Worm (Caenorhabditis elegans): ENCODE results near the gene math-10.
A peak's percentile ranks its signal among the peaks of the same experiment; 100 is the strongest.
"Not testable (repeated sequence)": the region's sequence is repeated elsewhere in the genome, so short reads cannot be mapped to it uniquely, and the experiment has no call there.

Gene math-10

DNA sequence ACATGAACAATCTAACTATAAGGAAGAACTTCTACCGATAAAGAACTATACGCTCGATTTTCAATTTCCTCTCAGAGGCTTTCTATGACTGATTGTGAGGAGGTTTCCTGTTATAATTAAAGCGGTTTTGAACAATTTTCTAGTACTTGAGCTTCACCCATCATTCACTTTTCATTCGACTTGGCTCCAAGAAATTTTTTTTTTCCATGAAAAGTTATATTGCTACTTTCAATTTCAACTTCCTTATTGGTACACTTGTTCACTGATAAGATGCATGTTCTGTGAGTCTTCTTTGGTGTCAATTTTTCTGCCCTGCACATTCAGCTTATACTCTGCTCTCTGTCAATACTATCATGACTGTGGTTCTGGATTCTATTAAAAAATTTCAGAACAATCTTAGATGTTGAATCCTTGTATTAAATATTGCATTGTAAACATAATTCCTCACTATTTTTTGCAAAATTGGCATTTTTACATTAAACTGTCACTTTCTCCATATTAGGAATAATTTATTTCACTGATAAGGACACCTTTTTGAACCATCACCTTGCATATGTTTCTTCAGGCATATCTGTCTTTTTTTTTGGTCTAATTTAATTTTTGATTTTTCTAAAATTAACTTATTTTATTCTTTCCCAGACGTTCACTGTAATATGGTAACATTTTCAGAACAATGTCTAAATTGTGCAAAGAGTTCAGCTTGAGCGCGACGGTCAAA, at the start of gene math-10:
Gene math-10, plus strand, starts transcription at position 668 of the 718 bp plus-strand sequence.
- TF ChIP-seq hlh-11 (tag; optimal IDR thresholded peaks at IDR 0.05) (peak; percentile 54), T26A8.4 (GFP tag; IDR thresholded peaks at IDR 0.05) (no peak), nhr-41 (GFP tag; IDR thresholded peaks at IDR 0.05) (no peak), zip-11 (GFP tag; IDR thresholded peaks at IDR 0.05) (no peak), ceh-62 (tag; optimal IDR thresholded peaks at IDR 0.05) (no peak), T20F7.1 (GFP tag; optimal IDR thresholded peaks at IDR 0.05) (no peak), lir-3 (tag; optimal IDR thresholded peaks at IDR 0.05) (no peak), aha-1 (tag) (no peak), pqm-1 (tag; optimal IDR thresholded peaks at IDR 0.05) (peak; percentile 8), F26F4.8 (GFP tag; conservative IDR thresholded peaks at IDR 0.05) (no peak), egl-43 (GFP tag; IDR thresholded peaks at IDR 0.05) (no peak), mxl-3 (GFP tag; optimal IDR thresholded peaks at IDR 0.05) (no peak), dpl-1 (GFP tag; optimal IDR thresholded peaks at IDR 0.05) (no peak), ztf-11 (tag; optimal IDR thresholded peaks at IDR 0.05) (no peak), lin-39 (tag; optimal IDR thresholded peaks at IDR 0.05) (no peak), snpc-4 (tag; optimal IDR thresholded peaks at IDR 0.05) (no peak), zip-2 (tag; optimal IDR thresholded peaks at IDR 0.05) (no peak), nhr-28 (tag; optimal IDR thresholded peaks at IDR 0.05) (peak; percentile 33), ceh-20 (GFP tag; IDR thresholded peaks at IDR 0.05) (no peak), nhr-6 (tag; optimal IDR thresholded peaks at IDR 0.05) (no peak), lin-38 (GFP tag; IDR thresholded peaks at IDR 0.05) (no peak), ama-1 (optimal IDR thresholded peaks at IDR 0.05) (no peak), daf-8 (GFP tag; IDR thresholded peaks at IDR 0.05) (no peak), daf-16 (GFP tag; optimal IDR thresholded peaks at IDR 0.05) (no peak), daf-16 (tag; optimal IDR thresholded peaks at IDR 0.05) (no peak), dmd-6 (GFP tag; IDR thresholded peaks at IDR 0.05) (peak; percentile 55), unc-39 (tag; optimal IDR thresholded peaks at IDR 0.05) (no peak), ctbp-1 (GFP tag; IDR thresholded peaks at IDR 0.05) (no peak), lsy-2 (tag; optimal IDR thresholded peaks at IDR 0.05) (no peak), F49E8.2 (tag; optimal IDR thresholded peaks at IDR 0.05; ENCODE audit: borderline replicate concordance) (no peak), nhr-102 (tag; optimal IDR thresholded peaks at IDR 0.05) (no peak), unc-62 (GFP tag; optimal IDR thresholded peaks at IDR 0.05 in 1 of 2) (peak in 1 of 2 experiments; percentile 79), unc-62 (tag; optimal IDR thresholded peaks at IDR 0.05) (no peak)

DNA sequence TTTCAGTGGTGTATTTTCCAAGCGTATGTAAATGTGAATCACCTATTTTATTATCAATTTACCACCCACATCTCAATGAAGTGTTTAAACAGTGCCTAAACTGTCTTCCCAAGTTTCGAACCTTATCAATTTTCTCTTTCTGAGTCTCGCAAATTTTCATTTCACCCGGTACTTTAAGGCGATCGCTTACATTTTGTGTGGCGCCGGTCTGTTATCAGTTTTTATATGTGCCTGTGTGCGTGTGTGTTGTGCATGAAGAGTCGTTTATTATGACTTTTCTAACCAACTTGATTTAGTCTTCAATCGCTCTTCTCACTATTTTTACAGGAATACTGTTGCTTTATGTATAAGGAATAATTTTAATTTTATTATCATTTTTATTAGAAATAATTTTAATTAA, 47.7 kb upstream of the math-10 start:
- TF ChIP-seq hlh-11 (tag; optimal IDR thresholded peaks at IDR 0.05) (peak; percentile 16), dmd-6 (GFP tag; IDR thresholded peaks at IDR 0.05) (peak; percentile 61), pqm-1 (tag; optimal IDR thresholded peaks at IDR 0.05) (peak; percentile 19), php-3 (GFP tag; IDR thresholded peaks at IDR 0.05) (0 out of 2 replicates have a peak, but pooled peaks have one; percentile 32)

DNA sequence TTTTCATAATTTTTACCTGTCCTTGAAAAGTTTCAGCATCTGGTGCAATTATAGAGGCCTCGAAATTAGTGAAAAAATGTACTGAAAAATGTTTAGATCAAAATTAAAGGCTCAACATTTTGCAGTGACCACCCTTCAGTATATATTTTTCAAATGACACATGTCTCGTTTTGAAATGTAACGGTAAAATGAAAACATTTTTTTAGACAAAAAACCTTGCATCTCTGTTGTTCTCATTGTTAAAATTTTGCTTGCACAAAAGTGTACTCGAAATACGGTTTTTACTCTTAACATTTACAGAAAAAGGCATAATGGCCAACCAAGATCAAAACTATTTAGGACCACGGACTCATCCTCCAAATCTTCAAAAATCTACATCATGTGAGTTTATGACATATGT, 47.0 kb upstream of the math-10 start, which contains the start of gene math-41:
Gene math-41, plus strand, starts transcription at position 301 of the 400 bp plus-strand sequence.
- not testable (repeated sequence) for TF ChIP-seq jun-1 (tag; optimal IDR thresholded peaks at IDR 0.05); spr-3 (GFP tag; optimal IDR thresholded peaks at IDR 0.05); nhr-237 (tag; optimal IDR thresholded peaks at IDR 0.05)

DNA sequence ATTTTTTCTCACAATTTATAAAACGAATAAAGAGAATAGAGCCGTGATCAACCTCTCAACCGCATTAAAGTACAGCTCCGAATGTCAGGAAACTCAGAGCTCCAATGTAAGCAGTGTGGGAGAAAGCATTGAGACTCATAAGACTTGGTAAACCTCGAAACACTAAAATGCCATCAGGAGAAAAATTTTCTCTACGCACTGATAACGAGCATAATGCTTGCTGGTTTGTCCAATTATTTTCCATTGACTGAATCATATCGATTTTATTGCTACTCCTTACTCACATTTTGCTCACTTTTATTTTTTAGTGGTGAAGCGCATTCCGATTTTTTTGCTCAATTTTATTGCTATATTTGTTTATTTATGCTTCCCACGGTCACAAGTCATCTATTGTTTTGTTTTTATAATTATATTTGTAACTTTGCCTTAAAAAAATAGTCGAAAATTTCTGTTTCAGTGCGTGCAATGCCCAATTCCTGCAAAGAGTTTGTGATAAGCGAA, 41.1 kb upstream of the math-10 start, which contains the start of gene math-40:
Gene math-40, plus strand, starts transcription at position 451 of the 501 bp plus-strand sequence.
- TF ChIP-seq pqm-1 (tag; optimal IDR thresholded peaks at IDR 0.05), result peak; percentile 63
- TF ChIP-seq F10B5.3 (tag; optimal IDR thresholded peaks at IDR 0.05), result no peak
- TF ChIP-seq dmd-6 (GFP tag; IDR thresholded peaks at IDR 0.05), result peak; percentile 19; the same call in 1 of the 2 replicates

All from whole organism, L4 larva.